Worm (Caenorhabditis elegans) whole organism, L1 larva: Measurements from ENCODE around the gene cpt-3.

Source experiments
- aha-1 ChIP-seq: fragments of 150-350 bp; optimal IDR thresholded peaks from 2 replicates; lab custom pipeline; 2014; ENCODE audit warnings: missing biosample characterization, missing genetic modification characterization
- ama-1 ChIP-seq: fragments of 150-350 bp; optimal IDR thresholded peaks from 2 replicates; lab custom pipeline; 2014
- blmp-1 ChIP-seq: fragments of 150-350 bp; optimal IDR thresholded peaks from 2 replicates; lab custom pipeline; 2014; ENCODE audit warnings: missing biosample characterization, missing genetic modification characterization
- ceh-82 ChIP-seq, 3 experiments: fragments of 150-350 bp in 1 of 3; sonication (generic microtip) in 2 of 3; optimal IDR thresholded peaks; 2 replicates each; lab custom pipeline; 2014 to 2017; ENCODE audit warnings: missing biosample characterization in 3 of 3, missing genetic modification characterization in 3 of 3
- ces-1 ChIP-seq: fragments of 150-350 bp; optimal IDR thresholded peaks from 2 replicates; lab custom pipeline; 2014; ENCODE audit warnings: missing biosample characterization, missing genetic modification reagents, missing genetic modification characterization
- dpl-1 ChIP-seq, 3 experiments: fragments of 150-350 bp in 2 of 3; sonication (generic microtip) in 1 of 3; optimal IDR thresholded peaks; 2 replicates each; lab custom pipeline; 2014 to 2017; ENCODE audit warnings: missing biosample characterization in 3 of 3, missing genetic modification characterization in 3 of 3, missing genetic modification reagents in 3 of 3
- dsc-1 ChIP-seq: sonication (generic microtip); optimal IDR thresholded peaks from 2 replicates; lab custom pipeline; 2016; ENCODE audit warnings: mild to moderate bottlenecking, missing genetic modification characterization, missing compliant biosample characterization
- efl-1 ChIP-seq, 4 experiments: fragments of 150-350 bp; optimal IDR thresholded peaks in 3 of 4; peaks in 1 of 4; 1 replicate in 1 of 4; 2 replicates in 3 of 4; lab custom pipeline; 2014; ENCODE audit warnings: missing biosample characterization in 2 of 4, missing genetic modification characterization in 2 of 4, missing genetic modification reagents in 2 of 4
- elt-2 ChIP-seq: sonication (generic microtip); optimal IDR thresholded peaks from 2 replicates; lab custom pipeline; 2016; ENCODE audit warnings: missing genetic modification characterization, mild to moderate bottlenecking, inconsistent platforms, missing compliant biosample characterization, missing genetic modification reagents
- fkh-4 ChIP-seq: sonication (generic microtip); optimal IDR thresholded peaks from 2 replicates; lab custom pipeline; 2016; ENCODE audit warnings: missing compliant biosample characterization, missing genetic modification characterization, borderline replicate concordance
- fkh-8 ChIP-seq: sonication (generic microtip); optimal IDR thresholded peaks from 2 replicates; lab custom pipeline; 2016; ENCODE audit warnings: mild to moderate bottlenecking, missing genetic modification characterization, missing compliant biosample characterization
- fos-1 ChIP-seq: fragments of 150-350 bp; optimal IDR thresholded peaks from 2 replicates; lab custom pipeline; 2014; ENCODE audit warnings: missing biosample characterization, missing genetic modification characterization
- lin-13 ChIP-seq: fragments of 150-350 bp; optimal IDR thresholded peaks from 2 replicates; lab custom pipeline; 2014; ENCODE audit warnings: missing biosample characterization, missing genetic modification reagents, missing genetic modification characterization
- lin-14 ChIP-seq: fragments of 200-800 bp; sonication (Bioruptor generic); optimal IDR thresholded peaks from 2 replicates; lab custom pipeline; 2018; ENCODE audit warnings: mild to moderate bottlenecking, missing genetic modification characterization, moderate library complexity, missing compliant biosample characterization
- lin-35 ChIP-seq, 2 experiments: fragments of 150-350 bp; optimal IDR thresholded peaks; 2 replicates each; lab custom pipeline; 2014; ENCODE audit warnings: missing biosample characterization in 2 of 2, missing genetic modification characterization in 2 of 2, missing genetic modification reagents in 2 of 2
- lin-39 ChIP-seq: fragments of 150-350 bp; optimal IDR thresholded peaks from 2 replicates; lab custom pipeline; 2014; ENCODE audit warnings: missing biosample characterization, missing genetic modification reagents, missing genetic modification characterization
- lir-3 ChIP-seq: sonication (generic microtip); optimal IDR thresholded peaks from 2 replicates; lab custom pipeline; 2016; ENCODE audit warnings: mild to moderate bottlenecking, missing genetic modification characterization, moderate library complexity, missing compliant biosample characterization; ENCODE audit not compliant: poor library complexity
- lsy-2 ChIP-seq, 2 experiments: fragments of 150-350 bp; optimal IDR thresholded peaks; 2 replicates each; lab custom pipeline; 2014; ENCODE audit warnings: missing biosample characterization in 2 of 2, missing genetic modification characterization in 2 of 2
- mdl-1 ChIP-seq, 2 experiments: fragments of 150-350 bp; optimal IDR thresholded peaks; 2 replicates each; lab custom pipeline; 2014 to 2017; ENCODE audit warnings: missing biosample characterization in 2 of 2, missing genetic modification characterization in 2 of 2, inconsistent platforms in 1 of 2
- mef-2 ChIP-seq: fragments of 150-350 bp; optimal IDR thresholded peaks from 2 replicates; lab custom pipeline; 2014; ENCODE audit warnings: missing biosample characterization, missing genetic modification characterization
- mep-1 ChIP-seq: fragments of 150-350 bp; optimal IDR thresholded peaks from 2 replicates; lab custom pipeline; 2014; ENCODE audit warnings: missing biosample characterization, missing genetic modification characterization
- nhr-11 ChIP-seq: fragments of 150-350 bp; optimal IDR thresholded peaks from 2 replicates; lab custom pipeline; 2014; ENCODE audit warnings: missing biosample characterization, missing genetic modification characterization
- nhr-19 ChIP-seq: fragments of 200-800 bp; sonication (Bioruptor generic); conservative IDR thresholded peaks from 2 replicates; pipeline ENCODE4 v1.3.6; 2022; ENCODE audit warnings: missing genetic modification characterization, missing compliant biosample characterization
- nhr-20 ChIP-seq: sonication (generic microtip); optimal IDR thresholded peaks from 2 replicates; lab custom pipeline; 2016; ENCODE audit warnings: mild to moderate bottlenecking, missing genetic modification characterization, missing compliant biosample characterization
- nhr-237 ChIP-seq: fragments of 150-350 bp; optimal IDR thresholded peaks from 2 replicates; lab custom pipeline; 2014; ENCODE audit warnings: missing biosample characterization, missing genetic modification characterization
- nhr-71 ChIP-seq: sonication (generic microtip); optimal IDR thresholded peaks from 2 replicates; lab custom pipeline; 2016; ENCODE audit warnings: mild to moderate bottlenecking, missing genetic modification characterization, moderate library complexity, missing compliant biosample characterization
- nhr-85 ChIP-seq: sonication (generic microtip); peaks from one replicate; lab custom pipeline; 2016; ENCODE audit warnings: missing genetic modification characterization, inconsistent platforms, missing compliant biosample characterization
- pax-3 ChIP-seq: fragments of 200-800 bp; sonication (Bioruptor generic); optimal IDR thresholded peaks from 2 replicates; lab custom pipeline; 2018; ENCODE audit warnings: mild to moderate bottlenecking, missing genetic modification characterization, moderate library complexity, missing compliant biosample characterization
- skn-1 ChIP-seq: fragments of 150-350 bp; optimal IDR thresholded peaks from 2 replicates; lab custom pipeline; 2014; ENCODE audit warnings: missing biosample characterization, missing genetic modification characterization
- snu-23 ChIP-seq: sonication (generic microtip); optimal IDR thresholded peaks from 2 replicates; lab custom pipeline; 2016; ENCODE audit warnings: missing genetic modification characterization, missing compliant biosample characterization
- swsn-7 ChIP-seq: sonication (generic microtip); optimal IDR thresholded peaks from 2 replicates; lab custom pipeline; 2016; ENCODE audit warnings: missing genetic modification characterization, missing compliant biosample characterization
- tbx-2 ChIP-seq: sonication (generic microtip); optimal IDR thresholded peaks from 2 replicates; lab custom pipeline; 2016; ENCODE audit warnings: missing genetic modification characterization, missing compliant biosample characterization
- tlp-1 ChIP-seq: fragments of 150-350 bp; optimal IDR thresholded peaks from 2 replicates; lab custom pipeline; 2014; ENCODE audit warnings: missing biosample characterization, missing genetic modification characterization
- unc-130 ChIP-seq: fragments of 150-350 bp; optimal IDR thresholded peaks from 2 replicates; lab custom pipeline; 2017; ENCODE audit warnings: missing biosample characterization, missing genetic modification characterization, inconsistent platforms
- unc-62 ChIP-seq: fragments of 150-350 bp; optimal IDR thresholded peaks from 2 replicates; lab custom pipeline; 2014; ENCODE audit warnings: missing biosample characterization, missing genetic modification reagents, missing genetic modification characterization
- unc-86 ChIP-seq: sonication (generic microtip); optimal IDR thresholded peaks from 2 replicates; lab custom pipeline; 2016; ENCODE audit warnings: missing genetic modification characterization, missing compliant biosample characterization
- vab-15 ChIP-seq: sonication (generic microtip); optimal IDR thresholded peaks from 2 replicates; lab custom pipeline; 2017; ENCODE audit warnings: missing genotype, mild to moderate bottlenecking, missing genetic modification characterization, missing compliant biosample characterization
- zip-4 ChIP-seq: fragments of 200-800 bp; sonication (Bioruptor generic); optimal IDR thresholded peaks from 2 replicates; lab custom pipeline; 2018; ENCODE audit warnings: mild to moderate bottlenecking, missing genetic modification characterization, moderate library complexity, missing compliant biosample characterization
- ztf-11 ChIP-seq, 2 experiments: sonication (generic microtip); optimal IDR thresholded peaks; 2 replicates each; lab custom pipeline; 2016 to 2017; ENCODE audit warnings: missing genetic modification characterization in 2 of 2, missing biosample characterization in 1 of 2, missing compliant biosample characterization in 1 of 2
- ztf-4 ChIP-seq: fragments of 150-350 bp; optimal IDR thresholded peaks from 2 replicates; lab custom pipeline; 2014; ENCODE audit warnings: missing biosample characterization, missing genetic modification characterization

The cpt-3 gene

DNA sequence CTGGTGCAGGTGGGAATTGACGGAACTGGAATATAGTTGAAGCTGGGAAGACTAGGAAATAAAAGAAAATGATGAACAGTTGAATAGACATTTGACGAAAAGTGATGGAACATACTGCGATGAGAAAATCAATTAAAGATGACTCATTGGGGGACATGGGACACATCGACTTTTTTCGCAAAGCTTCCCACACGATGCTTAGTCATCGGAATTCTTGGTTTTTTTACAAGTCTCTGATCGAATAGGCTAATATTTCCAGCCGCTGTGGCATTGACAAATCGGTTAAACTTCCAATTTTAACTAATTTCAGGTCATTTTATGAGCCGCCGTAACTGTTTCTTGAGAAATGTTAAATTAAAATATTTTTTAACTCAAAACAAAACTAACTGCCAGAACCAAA is 14.4 kb upstream of the cpt-3 start, which contains the start of gene Y39A3A.3:
Gene Y39A3A.3, minus strand, starts transcription at position 101 of the 400 bp plus-strand sequence.
- TF ChIP-seq ama-1 (lab: Kevin White, UChicago): no peak
- TF ChIP-seq nhr-85 (tag; lab: Kevin White, UChicago): peak; percentile 48
- TF ChIP-seq aha-1 (tag; lab: Kevin White, UChicago): no peak
- TF ChIP-seq zip-4: no peak
- TF ChIP-seq lin-35 (GFP tag; optimal IDR thresholded peaks at IDR 0.05; lab: Kevin White, UChicago): no peak
- no peak for TF ChIP-seq unc-130 (tag; lab: Kevin White, UChicago)
- no peak for TF ChIP-seq blmp-1
- TF ChIP-seq lin-39 (tag; lab: Kevin White, UChicago): no peak
- no peak for TF ChIP-seq lir-3 (tag; lab: Kevin White, UChicago)

ce11 chrIII:2076546-2077134 is 6.0 kb upstream of the cpt-3 start, which contains the start of gene Y39A3A.4:
Gene Y39A3A.4, minus strand, starts transcription at chrIII:2076596.
- no peak for TF ChIP-seq fos-1
- peak; percentile 44 for TF ChIP-seq skn-1

DNA sequence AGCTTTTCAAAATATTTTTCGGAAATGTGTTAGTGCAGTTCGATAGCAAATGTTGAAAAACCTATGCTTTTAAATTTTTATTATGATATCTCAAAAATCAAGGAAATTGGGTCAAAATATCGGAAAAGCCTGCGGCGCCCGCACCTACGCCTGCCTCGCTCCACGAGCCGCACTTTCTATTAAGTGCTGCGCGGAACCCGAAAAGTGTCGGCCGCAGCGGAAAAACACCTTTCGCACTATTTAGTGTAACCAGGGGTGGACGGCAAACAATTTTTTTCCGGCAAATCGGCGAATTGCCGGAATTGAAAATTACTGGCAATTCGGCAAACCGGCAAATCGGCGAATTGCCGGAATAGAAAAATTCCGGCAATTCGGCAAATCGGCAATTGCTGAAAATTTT is 2.2 kb downstream of the cpt-3 start:
- TF ChIP-seq vab-15 (tag; lab: Kevin White, UChicago) (no peak), tlp-1 (no peak), ztf-11 (tag; optimal IDR thresholded peaks at IDR 0.05; lab: Kevin White, UChicago) (no peak), ztf-4 (tag; lab: Kevin White, UChicago) (no peak), aha-1 (tag; lab: Kevin White, UChicago) (no peak), mdl-1 (tag; optimal IDR thresholded peaks at IDR 0.05; lab: Kevin White, UChicago) (no peak), blmp-1 (no peak), efl-1 (optimal IDR thresholded peaks at IDR 0.05; lab: Kevin White, UChicago) (no peak), efl-1 (GFP tag; optimal IDR thresholded peaks at IDR 0.05 in 1 of 2; lab: Kevin White, UChicago) (no peak), lin-13 (GFP tag; lab: Kevin White, UChicago) (no peak), nhr-11 (tag; lab: Kevin White, UChicago) (no peak), fkh-4 (tag; lab: Kevin White, UChicago) (no peak), snu-23 (GFP tag; lab: Kevin White, UChicago) (no peak), nhr-237 (no peak), mef-2 (no peak)

DNA sequence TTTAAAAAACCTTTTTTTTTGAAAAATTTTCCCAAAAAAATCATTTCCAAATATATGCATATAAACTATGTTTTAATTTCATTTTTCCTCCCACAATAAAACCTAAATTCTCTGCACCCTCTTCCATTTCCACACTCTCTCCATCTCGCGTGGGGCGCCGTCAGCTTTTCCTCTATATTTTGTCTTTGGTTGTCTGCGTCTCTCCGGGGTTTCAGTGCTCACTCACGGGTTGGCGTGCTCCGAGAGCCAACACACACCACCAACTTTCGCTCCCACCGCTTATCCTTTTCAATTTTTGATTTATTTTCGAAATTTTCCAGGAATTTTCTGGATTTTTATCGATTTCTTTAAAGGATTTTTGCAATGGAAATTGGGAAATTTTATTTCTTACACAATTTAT is 6.8 kb downstream of the cpt-3 start:
- TF ChIP-seq nhr-20 (tag; lab: Kevin White, UChicago): no peak
- TF ChIP-seq ceh-82 (tag; optimal IDR thresholded peaks at IDR 0.05; lab: Kevin White, UChicago): peak in 1 of 3 experiments; percentile 22
- TF ChIP-seq unc-62 (GFP tag; lab: Kevin White, UChicago): no peak
- TF ChIP-seq unc-86: no peak
- TF ChIP-seq mdl-1 (tag; optimal IDR thresholded peaks at IDR 0.05; lab: Kevin White, UChicago): peak in 1 of 2 experiments; percentile 53
- TF ChIP-seq nhr-71 (tag; lab: Kevin White, UChicago): peak; percentile 61
- TF ChIP-seq skn-1: peak; percentile 23
- no peak for TF ChIP-seq aha-1 (tag; lab: Kevin White, UChicago)
- peak; percentile 9 for TF ChIP-seq mep-1
- peak; percentile 19 for TF ChIP-seq snu-23 (GFP tag; lab: Kevin White, UChicago)
- TF ChIP-seq lsy-2 (tag; optimal IDR thresholded peaks at IDR 0.05; lab: Kevin White, UChicago): peak; percentile 22 to 30
- TF ChIP-seq dpl-1 (GFP tag; optimal IDR thresholded peaks at IDR 0.05; lab: Kevin White, UChicago): peak in 1 of 3 experiments; percentile 2
- peak; percentile 55 for TF ChIP-seq lin-14 (GFP tag; lab: Kevin White, UChicago)
- no peak for TF ChIP-seq lir-3 (tag; lab: Kevin White, UChicago)
- TF ChIP-seq fkh-8 (tag; lab: Kevin White, UChicago): peak; percentile 38
- peak; percentile 46 for TF ChIP-seq efl-1 (optimal IDR thresholded peaks at IDR 0.05; lab: Kevin White, UChicago)
- TF ChIP-seq efl-1 (GFP tag; optimal IDR thresholded peaks at IDR 0.05 in 1 of 2; lab: Kevin White, UChicago): peak in 1 of 2 experiments; percentile 31
- no peak for TF ChIP-seq ces-1 (GFP tag; lab: Kevin White, UChicago)
- 0 out of 2 replicates have a peak, but pooled peaks have one; percentile 10 for TF ChIP-seq nhr-19 (GFP tag; lab: Robert Waterston, UW)
- TF ChIP-seq ztf-11 (tag; optimal IDR thresholded peaks at IDR 0.05; lab: Kevin White, UChicago): no peak
- TF ChIP-seq lin-35 (GFP tag; optimal IDR thresholded peaks at IDR 0.05; lab: Kevin White, UChicago): peak in 1 of 2 experiments; percentile 13
- TF ChIP-seq tbx-2: peak; percentile 3
- peak; percentile 40 for TF ChIP-seq dsc-1 (tag; lab: Kevin White, UChicago)
- TF ChIP-seq pax-3 (tag; lab: Kevin White, UChicago): no peak
- no peak for TF ChIP-seq fkh-4 (tag; lab: Kevin White, UChicago)
- TF ChIP-seq elt-2 (tag; lab: Kevin White, UChicago): peak; percentile 1
- TF ChIP-seq swsn-7 (tag; lab: Kevin White, UChicago): peak; percentile 50
